Worm (Caenorhabditis elegans) whole organism, L1 larva: Measurements from ENCODE around the gene C01G5.9.

Experiments
- C04F5.9 ChIP-seq: sonication (generic microtip); optimal IDR thresholded peaks from 2 replicates; lab custom pipeline; 2016; ENCODE audit warnings: missing genetic modification characterization, missing compliant biosample characterization
- ama-1 ChIP-seq: fragments of 150-350 bp; optimal IDR thresholded peaks from 2 replicates; lab custom pipeline; 2014
- elt-2 ChIP-seq: sonication (generic microtip); optimal IDR thresholded peaks from 2 replicates; lab custom pipeline; 2016; ENCODE audit warnings: missing genetic modification characterization, mild to moderate bottlenecking, inconsistent platforms, missing compliant biosample characterization, missing genetic modification reagents
- lin-13 ChIP-seq: fragments of 150-350 bp; optimal IDR thresholded peaks from 2 replicates; lab custom pipeline; 2014; ENCODE audit warnings: missing biosample characterization, missing genetic modification reagents, missing genetic modification characterization
- nhr-28 ChIP-seq: fragments of 150-350 bp; optimal IDR thresholded peaks from 2 replicates; lab custom pipeline; 2014; ENCODE audit warnings: missing biosample characterization, missing genetic modification characterization
- nhr-77 ChIP-seq: fragments of 150-350 bp; optimal IDR thresholded peaks from 2 replicates; lab custom pipeline; 2014; ENCODE audit warnings: missing biosample characterization, missing genetic modification characterization
- pax-3 ChIP-seq: fragments of 200-800 bp; sonication (Bioruptor generic); optimal IDR thresholded peaks from 2 replicates; lab custom pipeline; 2018; ENCODE audit warnings: mild to moderate bottlenecking, missing genetic modification characterization, moderate library complexity, missing compliant biosample characterization
- sptf-1 ChIP-seq: fragments of 150-350 bp; optimal IDR thresholded peaks from 2 replicates; lab custom pipeline; 2014; ENCODE audit warnings: missing biosample characterization, missing genetic modification characterization
- unc-130 ChIP-seq: fragments of 150-350 bp; optimal IDR thresholded peaks from 2 replicates; lab custom pipeline; 2017; ENCODE audit warnings: missing biosample characterization, missing genetic modification characterization, inconsistent platforms
- unc-62 ChIP-seq: fragments of 150-350 bp; optimal IDR thresholded peaks from 2 replicates; lab custom pipeline; 2014; ENCODE audit warnings: missing biosample characterization, missing genetic modification reagents, missing genetic modification characterization

ce11 chrIV:6493299-6493698 is 26.4 kb upstream of the C01G5.9 start, which contains the start of gene Y73B6BL.44:
- no peak for TF ChIP-seq sptf-1 (tag; lab: Kevin White, UChicago)
- no peak for TF ChIP-seq unc-130 (tag; lab: Kevin White, UChicago)
- no peak for TF ChIP-seq nhr-28 (tag; lab: Kevin White, UChicago)
- no peak for TF ChIP-seq ama-1 (lab: Kevin White, UChicago)
- TF ChIP-seq C04F5.9 (tag; lab: Kevin White, UChicago): no peak
- no peak for TF ChIP-seq lin-13 (GFP tag; lab: Kevin White, UChicago)
- no peak for TF ChIP-seq nhr-77
- no peak for TF ChIP-seq pax-3 (tag; lab: Kevin White, UChicago)
- TF ChIP-seq elt-2 (tag; lab: Kevin White, UChicago): no peak
- TF ChIP-seq unc-62 (GFP tag; lab: Kevin White, UChicago): no peak
